Worm (Caenorhabditis elegans) whole organism, L1 larva: ENCODE data around the gene C03A3.9.

Experiments used
- C16A3.4 ChIP-seq: fragments of 150-350 bp; optimal IDR thresholded peaks from 2 replicates; lab custom pipeline; 2014; ENCODE audit warnings: missing biosample characterization, missing genetic modification characterization
- aha-1 ChIP-seq: fragments of 150-350 bp; optimal IDR thresholded peaks from 2 replicates; lab custom pipeline; 2014; ENCODE audit warnings: missing biosample characterization, missing genetic modification characterization
- mdl-1 ChIP-seq, 2 experiments: fragments of 150-350 bp; optimal IDR thresholded peaks; 2 replicates each; lab custom pipeline; 2014 to 2017; ENCODE audit warnings: missing biosample characterization in 2 of 2, missing genetic modification characterization in 2 of 2, inconsistent platforms in 1 of 2
- nhr-11 ChIP-seq: fragments of 150-350 bp; optimal IDR thresholded peaks from 2 replicates; lab custom pipeline; 2014; ENCODE audit warnings: missing biosample characterization, missing genetic modification characterization
- nhr-77 ChIP-seq: fragments of 150-350 bp; optimal IDR thresholded peaks from 2 replicates; lab custom pipeline; 2014; ENCODE audit warnings: missing biosample characterization, missing genetic modification characterization
- nhr-90 ChIP-seq: sonication (generic microtip); optimal IDR thresholded peaks from 2 replicates; lab custom pipeline; 2016; ENCODE audit warnings: mild to moderate bottlenecking, missing genetic modification characterization, missing compliant biosample characterization; ENCODE audit not compliant: poor library complexity
- pqm-1 ChIP-seq: sonication (generic microtip); optimal IDR thresholded peaks from 3 replicates; lab custom pipeline; 2017; ENCODE audit warnings: missing biosample characterization, missing genetic modification characterization
- snpc-4 ChIP-seq: fragments of 150-350 bp; optimal IDR thresholded peaks from 2 replicates; lab custom pipeline; 2014; ENCODE audit warnings: missing biosample characterization, missing genetic modification characterization
- xbp-1 ChIP-seq: sonication (generic microtip); optimal IDR thresholded peaks from 2 replicates; lab custom pipeline; 2016; ENCODE audit warnings: missing genetic modification characterization, missing compliant biosample characterization

ce11 chrX:11243604-11244003 lies 23.2 kb upstream of the C03A3.9 start:
- TF ChIP-seq nhr-77 (tag; lab: Kevin White, UChicago) (no peak), pqm-1 (tag; lab: Kevin White, UChicago) (no peak), mdl-1 (tag; optimal IDR thresholded peaks at IDR 0.05; lab: Kevin White, UChicago) (no peak), xbp-1 (tag; lab: Kevin White, UChicago) (no peak), nhr-11 (tag; lab: Kevin White, UChicago) (no peak), aha-1 (no peak), snpc-4 (tag; lab: Kevin White, UChicago) (no peak), C16A3.4 (tag; lab: Kevin White, UChicago) (no peak), nhr-90 (tag; lab: Kevin White, UChicago) (no peak)
